Fruit fly (Drosophila melanogaster) whole organism: Measurements from ENCODE around the gene Elp4.

Experiments
- pan ChIP-seq: fragments of >200 bp; optimal IDR thresholded peaks from 2 replicates; lab custom pipeline; 2017
- usp ChIP-seq: fragments of >200 bp; optimal IDR thresholded peaks from 2 replicates; lab custom pipeline; 2017; ENCODE audit warnings: missing biosample characterization, missing genetic modification characterization, mixed read lengths

- TF ChIP-seq pan (lab: Kevin White, UChicago) (no peak), usp (GFP tag; lab: Kevin White, UChicago) (no peak)
Measured at dm6 chr2L:5514946-5515345, 9.0 kb upstream of the Elp4 start.
